Fruit fly (Drosophila melanogaster) whole organism, embryonic: Measurements from ENCODE around the gene Z600.

Experiments used
- Bdp1 ChIP-seq: fragments of 200-800 bp; sonication (Bioruptor generic); optimal IDR thresholded peaks from 3 replicates; lab custom pipeline; 2016; ENCODE audit warnings: missing biosample characterization, missing genetic modification characterization
- Bgb ChIP-seq: fragments of 200-800 bp; sonication (Bioruptor generic); IDR thresholded peaks from 2 replicates; pipeline ENCODE4 v1.3.6; 2022; ENCODE audit warnings: missing biosample characterization, missing genetic modification characterization; ENCODE audit not compliant: partially characterized antibody
- CG14441 ChIP-seq: fragments of 200-800 bp; sonication (Bioruptor generic); IDR thresholded peaks from 2 replicates; pipeline ENCODE4 v1.3.6; 2022; ENCODE audit warnings: missing biosample characterization, missing genetic modification characterization
- CG15696 ChIP-seq: fragments of 200-800 bp; sonication (Bioruptor generic); optimal IDR thresholded peaks from 2 replicates; lab custom pipeline; 2019; ENCODE audit warnings: missing biosample characterization, mild to moderate bottlenecking, missing genetic modification characterization, moderate library complexity
- CG17568 ChIP-seq: fragments of 200-800 bp; sonication (Bioruptor generic); optimal IDR thresholded peaks from 2 replicates; lab custom pipeline; 2018; ENCODE audit warnings: missing biosample characterization, mild to moderate bottlenecking, missing genetic modification characterization, moderate library complexity
- CG1832 ChIP-seq: fragments of 200-800 bp; sonication (Bioruptor generic); optimal IDR thresholded peaks from 2 replicates; lab custom pipeline; 2017; ENCODE audit warnings: missing biosample characterization, mild to moderate bottlenecking, missing genetic modification characterization, inconsistent platforms
- CG2116 ChIP-seq: fragments of 200-800 bp; sonication (Bioruptor generic); optimal IDR thresholded peaks from 3 replicates; lab custom pipeline; 2018; ENCODE audit warnings: missing biosample characterization, mild to moderate bottlenecking, missing genetic modification characterization
- CG34422 ChIP-seq: fragments of 200-800 bp; sonication (Bioruptor generic); IDR thresholded peaks from 3 replicates; pipeline ENCODE4 v1.3.6; 2022; ENCODE audit warnings: missing biosample characterization, missing genetic modification characterization
- CG4360 ChIP-seq: fragments of 200-800 bp; sonication (Bioruptor generic); IDR thresholded peaks from 2 replicates; pipeline ENCODE4 v1.3.6; 2022; ENCODE audit warnings: missing biosample characterization, missing genetic modification characterization
- CG4617 ChIP-seq: fragments of 200-800 bp; sonication (Bioruptor generic); optimal IDR thresholded peaks from 3 replicates; lab custom pipeline; 2016; ENCODE audit warnings: missing biosample characterization, missing genetic modification characterization, borderline replicate concordance
- CG6689 ChIP-seq: fragments of 200-800 bp; sonication (Bioruptor generic); IDR thresholded peaks from 2 replicates; pipeline ENCODE4 v1.3.6; 2022; ENCODE audit warnings: missing biosample characterization, missing genetic modification characterization
- CG6791 ChIP-seq: fragments of 200-800 bp; sonication (Bioruptor generic); IDR thresholded peaks from 3 replicates; pipeline ENCODE4 v1.3.6; 2022; ENCODE audit warnings: missing biosample characterization, missing genetic modification characterization; ENCODE audit not compliant: partially characterized antibody
- CG7271 ChIP-seq: fragments of 200-800 bp; sonication (Bioruptor generic); optimal IDR thresholded peaks from 2 replicates; lab custom pipeline; 2018; ENCODE audit warnings: missing biosample characterization, mild to moderate bottlenecking, missing genetic modification characterization, moderate library complexity
- CG7928 ChIP-seq: fragments of 200-800 bp; sonication (Bioruptor generic); optimal IDR thresholded peaks from 2 replicates; lab custom pipeline; 2017; ENCODE audit warnings: missing biosample characterization, mild to moderate bottlenecking, missing genetic modification characterization
- CG8089 ChIP-seq: fragments of 200-800 bp; sonication (Bioruptor generic); optimal IDR thresholded peaks from 3 replicates; lab custom pipeline; 2016; ENCODE audit warnings: missing biosample characterization, missing genetic modification characterization
- CG8290 ChIP-seq, 3 experiments: fragments of 200-800 bp; sonication (Bioruptor generic); optimal IDR thresholded peaks; 2 replicates each; lab custom pipeline; 2016 to 2019; ENCODE audit warnings: missing biosample characterization in 3 of 3, missing genetic modification characterization in 3 of 3, mild to moderate bottlenecking in 2 of 3, moderate library complexity in 1 of 3
- Chrac-16 ChIP-seq: fragments of 200-800 bp; sonication (Bioruptor generic); optimal IDR thresholded peaks from 3 replicates; lab custom pipeline; 2016; ENCODE audit warnings: missing biosample characterization, missing genetic modification characterization
- CoRest ChIP-seq: fragments of 200-800 bp; sonication (Bioruptor generic); optimal IDR thresholded peaks from 3 replicates; lab custom pipeline; 2018; ENCODE audit warnings: missing biosample characterization, mild to moderate bottlenecking, missing genetic modification characterization, moderate library complexity
- Deaf1 ChIP-seq: fragments of 200-800 bp; optimal IDR thresholded peaks from 3 replicates; lab custom pipeline; 2019; ENCODE audit warnings: missing biosample characterization, mild to moderate bottlenecking, missing genetic modification characterization, moderate library complexity
- ERR ChIP-seq: fragments of 200-800 bp; sonication (Bioruptor generic); optimal IDR thresholded peaks from 2 replicates; lab custom pipeline; 2016; ENCODE audit warnings: missing biosample characterization, missing genetic modification characterization
- Ets97D ChIP-seq: fragments of 200-800 bp; sonication (Bioruptor generic); optimal IDR thresholded peaks from 3 replicates; lab custom pipeline; 2016; ENCODE audit warnings: missing biosample characterization, missing genetic modification characterization
- Gsc ChIP-seq: fragments of 200-800 bp; sonication (Bioruptor generic); IDR thresholded peaks from 2 replicates; pipeline ENCODE4 v1.3.6; 2022; ENCODE audit warnings: missing biosample characterization, missing genetic modification characterization
- HLH3B ChIP-seq: fragments of 200-800 bp; sonication (Bioruptor generic); IDR thresholded peaks from 2 replicates; pipeline ENCODE4 v1.3.6; 2022; ENCODE audit warnings: missing biosample characterization, missing genetic modification characterization
- Hr3 ChIP-seq: fragments of 200-800 bp; sonication (Bioruptor generic); optimal IDR thresholded peaks from 3 replicates; lab custom pipeline; 2016; ENCODE audit warnings: missing biosample characterization, missing genetic modification characterization
- Med ChIP-seq: fragments of 200-800 bp; sonication (Bioruptor generic); peaks from one replicate; lab custom pipeline; 2016; ENCODE audit warnings: missing biosample characterization, missing genetic modification characterization, mild to moderate bottlenecking, inconsistent platforms, moderate library complexity
- Oaz ChIP-seq: fragments of 200-800 bp; sonication (Bioruptor generic); IDR thresholded peaks from 2 replicates; pipeline ENCODE4 v1.3.6; 2022; ENCODE audit warnings: missing biosample characterization, missing genetic modification characterization
- Opbp ChIP-seq: fragments of 200-800 bp; sonication (Bioruptor generic); IDR thresholded peaks from 3 replicates; pipeline ENCODE4 v1.3.6; 2022; ENCODE audit warnings: missing biosample characterization, missing genetic modification characterization; ENCODE audit not compliant: partially characterized antibody
- Pdp1 ChIP-seq, 2 experiments: fragments of 200-800 bp; sonication (Bioruptor generic); optimal IDR thresholded peaks; 3 replicates each; lab custom pipeline; 2016; ENCODE audit warnings: missing biosample characterization in 2 of 2, missing genetic modification characterization in 2 of 2, mild to moderate bottlenecking in 1 of 2, moderate library complexity in 1 of 2
- Sin3A ChIP-seq: fragments of >200 bp; optimal IDR thresholded peaks from 2 replicates; lab custom pipeline; 2018
- TFAM ChIP-seq: fragments of 200-800 bp; sonication (Bioruptor generic); optimal IDR thresholded peaks from 2 replicates; lab custom pipeline; 2017; ENCODE audit warnings: missing biosample characterization, missing genetic modification characterization, inconsistent platforms
- Taf1 ChIP-seq: fragments of 200-800 bp; sonication (Bioruptor generic); IDR thresholded peaks from 2 replicates; pipeline ENCODE4 v1.3.6; 2022; ENCODE audit warnings: missing biosample characterization, missing genetic modification characterization
- amos ChIP-seq: fragments of 200-800 bp; sonication (Bioruptor generic); IDR thresholded peaks from 2 replicates; pipeline ENCODE4 v1.3.6; 2022; ENCODE audit warnings: missing biosample characterization, missing genetic modification characterization; ENCODE audit not compliant: partially characterized antibody
- ara ChIP-seq: fragments of 200-800 bp; sonication (Bioruptor generic); IDR thresholded peaks from 2 replicates; pipeline ENCODE4 v1.3.6; 2022; ENCODE audit warnings: missing biosample characterization, missing genetic modification characterization
- br ChIP-seq: fragments of >200 bp; optimal IDR thresholded peaks from 2 replicates; lab custom pipeline; 2017
- btn ChIP-seq: fragments of 200-800 bp; sonication (Bioruptor generic); optimal IDR thresholded peaks from 2 replicates; lab custom pipeline; 2016; ENCODE audit warnings: missing biosample characterization, missing genetic modification characterization
- cato ChIP-seq: fragments of 200-800 bp; sonication (Bioruptor generic); optimal IDR thresholded peaks from 2 replicates; lab custom pipeline; 2016; ENCODE audit warnings: missing biosample characterization, missing genetic modification characterization, borderline replicate concordance
- dati ChIP-seq: fragments of 200-800 bp; sonication (Bioruptor generic); IDR thresholded peaks from 2 replicates; pipeline ENCODE4 v1.3.6; 2022; ENCODE audit warnings: missing biosample characterization, missing genetic modification characterization
- ems ChIP-seq: fragments of 200-800 bp; sonication (Bioruptor generic); optimal IDR thresholded peaks from 3 replicates; lab custom pipeline; 2016; ENCODE audit warnings: missing biosample characterization, missing genetic modification characterization
- gce ChIP-seq: fragments of 200-800 bp; sonication (Bioruptor generic); IDR thresholded peaks from 3 replicates; pipeline ENCODE4 v1.3.6; 2022; ENCODE audit warnings: missing biosample characterization, missing genetic modification characterization
- gcm2 ChIP-seq: fragments of 200-800 bp; sonication (Bioruptor generic); optimal IDR thresholded peaks from 2 replicates; lab custom pipeline; 2016; ENCODE audit warnings: missing biosample characterization, missing genetic modification characterization
- h ChIP-seq: fragments of >200 bp; optimal IDR thresholded peaks from 2 replicates; lab custom pipeline; 2017
- knrl ChIP-seq: fragments of 200-800 bp; sonication (Bioruptor generic); IDR thresholded peaks from 3 replicates; pipeline ENCODE4 v1.3.6; 2022; ENCODE audit warnings: missing biosample characterization, missing genetic modification characterization; ENCODE audit not compliant: partially characterized antibody
- lab ChIP-seq: fragments of 200-800 bp; sonication (Bioruptor generic); optimal IDR thresholded peaks from 3 replicates; lab custom pipeline; 2017; ENCODE audit warnings: missing biosample characterization, missing genetic modification characterization, mild to moderate bottlenecking, moderate library complexity, missing genetic modification reagents
- lov ChIP-seq, 2 experiments: fragments of 200-800 bp in 1 of 2; fragments of >200 bp in 1 of 2; sonication (Bioruptor generic) in 1 of 2; IDR thresholded peaks in 1 of 2; optimal IDR thresholded peaks in 1 of 2; 2 replicates in 1 of 2; 3 replicates in 1 of 2; pipeline versions ENCODE4 v1.3.6 to Lab custom; 2017 to 2022; ENCODE audit warnings: missing biosample characterization in 1 of 2, missing genetic modification characterization in 1 of 2
- pros ChIP-seq: fragments of 200-800 bp; sonication (Bioruptor generic); optimal IDR thresholded peaks from 3 replicates; lab custom pipeline; 2019; ENCODE audit warnings: missing biosample characterization, mild to moderate bottlenecking, missing genetic modification characterization, moderate library complexity
- ranshi ChIP-seq: fragments of 200-800 bp; sonication (Bioruptor generic); IDR thresholded peaks from 2 replicates; pipeline ENCODE4 v1.3.6; 2022; ENCODE audit warnings: missing biosample characterization, missing genetic modification characterization
- slbo ChIP-seq: fragments of 200-800 bp; sonication (Bioruptor generic); IDR thresholded peaks from 2 replicates; pipeline ENCODE4 v1.3.6; 2022; ENCODE audit warnings: missing biosample characterization, missing genetic modification characterization
- stc ChIP-seq: fragments of 200-800 bp; sonication (Bioruptor generic); IDR thresholded peaks from 2 replicates; pipeline ENCODE4 v1.3.6; 2022; ENCODE audit warnings: missing biosample characterization, missing genetic modification characterization
- tgo ChIP-seq: fragments of 200-800 bp; sonication (Bioruptor generic); IDR thresholded peaks from 3 replicates; pipeline ENCODE4 v1.3.6; 2022; ENCODE audit warnings: missing biosample characterization, missing genetic modification characterization
- zen ChIP-seq: fragments of 200-800 bp; sonication (Bioruptor generic); optimal IDR thresholded peaks from 3 replicates; lab custom pipeline; 2018; ENCODE audit warnings: missing biosample characterization, mild to moderate bottlenecking, missing genetic modification characterization, moderate library complexity

The Z600 gene

DNA sequence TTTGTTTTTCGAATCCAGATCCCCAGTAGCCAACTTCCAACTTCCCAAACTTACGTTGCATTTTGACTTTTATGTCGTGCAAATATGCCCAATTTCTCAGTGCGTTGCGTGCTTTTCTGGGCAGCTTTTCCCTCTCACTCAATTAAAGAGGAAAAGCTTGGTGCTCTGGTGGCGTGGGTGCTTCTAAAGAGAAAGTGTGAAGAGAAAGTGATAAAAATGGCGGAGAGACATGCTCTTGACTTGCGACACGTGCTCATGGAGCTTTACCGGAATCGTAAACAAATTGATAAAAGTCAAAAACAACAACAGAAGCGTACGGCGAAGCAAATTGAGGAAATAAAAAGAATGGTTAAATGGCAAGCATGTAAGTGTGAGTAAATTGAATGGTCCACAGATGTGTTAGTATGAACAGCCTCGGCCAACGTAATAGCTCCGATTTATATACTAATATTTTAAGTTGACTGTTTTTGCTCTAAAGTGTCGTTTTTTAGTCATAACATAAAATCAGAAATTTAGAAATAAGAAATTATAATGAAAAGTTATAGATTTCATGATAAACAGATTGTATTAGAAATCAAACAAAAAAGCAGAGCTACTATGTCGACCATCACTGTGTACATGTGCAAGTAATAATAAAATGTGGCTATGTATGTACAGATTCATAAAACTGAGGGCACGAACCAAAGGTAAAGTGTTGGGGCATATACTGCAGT lies 14.8 kb upstream of the Z600 start (continued):
- no peak for TF ChIP-seq TFAM (GFP tag; lab: Kevin White, UChicago)
- TF ChIP-seq Sin3A (lab: Kevin White, UChicago), result no peak
- no peak for TF ChIP-seq Gsc
- no peak for TF ChIP-seq Deaf1 (tag; lab: Kevin White, UChicago)
- no peak for TF ChIP-seq CG1832 (GFP tag; lab: Kevin White, UChicago)
- no peak for TF ChIP-seq CoRest (tag; lab: Kevin White, UChicago)
- no peak for TF ChIP-seq CG7271
- TF ChIP-seq ems (GFP tag; lab: Kevin White, UChicago), result no peak
- TF ChIP-seq br, result no peak
- no peak for TF ChIP-seq h (lab: Kevin White, UChicago)
- TF ChIP-seq lab (GFP tag; lab: Kevin White, UChicago), result peak; percentile 35
- TF ChIP-seq Chrac-16, result no peak
- TF ChIP-seq Opbp (GFP tag; lab: Robert Waterston, UW), result no peak
- TF ChIP-seq gce, result no peak
- TF ChIP-seq dati (GFP tag; lab: Robert Waterston, UW), result no peak
- TF ChIP-seq gcm2, result no peak
- TF ChIP-seq amos (GFP tag; lab: Robert Waterston, UW), result no peak
- no peak for TF ChIP-seq Oaz (GFP tag; lab: Robert Waterston, UW)
- no peak for TF ChIP-seq Taf1
- TF ChIP-seq Ets97D (GFP tag; lab: Kevin White, UChicago), result no peak
- TF ChIP-seq cato (GFP tag; lab: Kevin White, UChicago), result no peak
- TF ChIP-seq stc (GFP tag; lab: Robert Waterston, UW), result no peak; the same call in none of the 2 replicates
- TF ChIP-seq CG8290 (GFP tag; optimal IDR thresholded peaks at IDR 0.05; lab: Kevin White, UChicago), result no peak
- TF ChIP-seq CG8290 (tag; optimal IDR thresholded peaks at IDR 0.05; lab: Kevin White, UChicago), result no peak
- TF ChIP-seq Med (GFP tag; lab: Kevin White, UChicago), result no peak
- TF ChIP-seq ara (GFP tag; lab: Robert Waterston, UW), result no peak; the same call in 1 of the 2 replicates
- no peak for TF ChIP-seq slbo
- peak in 1 of 2 experiments; percentile 0 for TF ChIP-seq Pdp1 (GFP tag; optimal IDR thresholded peaks at IDR 0.05; lab: Kevin White, UChicago)
- no peak for TF ChIP-seq CG4360 (GFP tag; lab: Robert Waterston, UW)
- 0 out of 2 replicates have a peak, but pooled peaks have one; percentile 9 for TF ChIP-seq CG6689 (GFP tag; lab: Robert Waterston, UW)
- TF ChIP-seq CG34422, result peak; percentile 60; the same call in 1 of the 3 replicates
- TF ChIP-seq CG14441 (GFP tag; lab: Robert Waterston, UW), result peak; percentile 29; the same call in 1 of the 2 replicates
- no peak for TF ChIP-seq lov (optimal IDR thresholded peaks at IDR 0.05; lab: Kevin White, UChicago)
- no peak for TF ChIP-seq lov (GFP tag; IDR thresholded peaks at IDR 0.05; lab: Robert Waterston, UW)
- no peak for TF ChIP-seq zen (tag; lab: Kevin White, UChicago)
- TF ChIP-seq CG8089 (GFP tag; lab: Kevin White, UChicago), result no peak
- no peak for TF ChIP-seq HLH3B (GFP tag; lab: Robert Waterston, UW)
- no peak for TF ChIP-seq CG17568 (GFP tag; lab: Kevin White, UChicago)
- TF ChIP-seq ERR (GFP tag; lab: Kevin White, UChicago), result no peak
- TF ChIP-seq knrl (GFP tag; lab: Robert Waterston, UW), result no peak
- no peak for TF ChIP-seq btn (GFP tag; lab: Kevin White, UChicago)
- TF ChIP-seq CG6791 (GFP tag; lab: Robert Waterston, UW), result no peak; the same call in 2 of the 3 replicates
- no peak for TF ChIP-seq Bdp1
- TF ChIP-seq Bgb (GFP tag; lab: Robert Waterston, UW), result no peak
- TF ChIP-seq tgo (GFP tag; lab: Robert Waterston, UW), result no peak
- TF ChIP-seq Hr3 (GFP tag; lab: Kevin White, UChicago), result no peak
- no peak for TF ChIP-seq CG4617 (GFP tag; lab: Kevin White, UChicago)
- TF ChIP-seq ranshi (GFP tag; lab: Robert Waterston, UW), result 0 out of 2 replicates have a peak, but pooled peaks have one; percentile 12
- no peak for TF ChIP-seq CG2116 (GFP tag; lab: Kevin White, UChicago)
- TF ChIP-seq CG7928, result no peak
- no peak for TF ChIP-seq CG15696 (tag; lab: Kevin White, UChicago)
- no peak for TF ChIP-seq pros
